Fruit fly (Drosophila melanogaster): ENCODE data around the gene BckdhA.

Gene BckdhA

dm6 chr3R:9583122-9583521 is 27.5 kb downstream of the BckdhA start, which contains the start of gene CG33654:
Gene CG33654, minus strand, starts transcription at chr3R:9583222.
- no peak for TF ChIP-seq insv (optimal IDR thresholded peaks at IDR 0.05)
- TF ChIP-seq ttk (optimal IDR thresholded peaks at IDR 0.05) = no peak
- TF ChIP-seq psq (optimal IDR thresholded peaks at IDR 0.05) = no peak
- no peak for TF ChIP-seq Myc (optimal IDR thresholded peaks at IDR 0.05)
- TF ChIP-seq Sin3A (optimal IDR thresholded peaks at IDR 0.05) = no peak
- no peak for TF ChIP-seq h (optimal IDR thresholded peaks at IDR 0.05)

dm6 chr3R:9586663-9587248 is 31.2 kb downstream of the BckdhA start, which contains the start of gene P58IPK:
Gene P58IPK, plus strand, starts transcription at chr3R:9586942.
- TF ChIP-seq Sin3A (optimal IDR thresholded peaks at IDR 0.05) = no peak
- TF ChIP-seq Myc (optimal IDR thresholded peaks at IDR 0.05) = no peak
- no peak for TF ChIP-seq ttk (optimal IDR thresholded peaks at IDR 0.05)

DNA sequence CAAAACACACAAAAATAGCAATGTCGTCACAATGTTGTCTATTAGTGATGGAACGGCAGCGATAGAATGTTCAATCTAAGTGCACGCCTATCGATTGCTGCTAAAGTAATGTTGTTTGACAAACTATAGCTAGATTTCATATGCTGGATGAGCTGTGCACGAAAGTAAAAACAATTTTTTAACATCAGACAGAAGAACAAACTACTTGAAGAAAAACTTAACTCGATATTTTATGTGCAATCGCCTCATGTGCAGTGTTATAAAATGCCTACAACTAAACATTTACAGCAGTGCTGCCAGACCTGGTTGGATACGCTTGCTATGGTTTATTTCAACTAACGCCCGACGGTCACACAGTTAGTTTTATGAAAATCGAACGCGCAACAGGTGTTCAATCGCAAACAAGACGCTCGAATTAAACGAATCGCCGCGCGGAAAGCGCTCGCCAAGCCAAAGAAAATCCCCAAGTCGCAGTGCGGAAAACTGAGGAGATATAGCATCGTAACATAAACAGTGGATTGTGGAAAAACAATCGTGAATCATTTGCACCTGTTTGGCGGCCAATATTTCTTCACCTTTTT is 35.5 kb downstream of the BckdhA start, which contains the start of the genes bocks and CG8312:
bocks (minus strand) TSS at position 51 of the 581 bp plus-strand sequence.
CG8312 (plus strand) TSS at position 358 of the 581 bp plus-strand sequence.
- TF ChIP-seq ttk (optimal IDR thresholded peaks at IDR 0.05) = no peak
- TF ChIP-seq Sin3A (optimal IDR thresholded peaks at IDR 0.05) = no peak
- no peak for TF ChIP-seq h (optimal IDR thresholded peaks at IDR 0.05)
- TF ChIP-seq Myc (optimal IDR thresholded peaks at IDR 0.05) = no peak
- no peak for TF ChIP-seq psq (optimal IDR thresholded peaks at IDR 0.05)
- TF ChIP-seq insv (optimal IDR thresholded peaks at IDR 0.05) = no peak

dm6 chr3R:9591769-9592388 is 36.3 kb downstream of the BckdhA start:
- no peak for TF ChIP-seq insv (optimal IDR thresholded peaks at IDR 0.05)
- TF ChIP-seq Sin3A (optimal IDR thresholded peaks at IDR 0.05) = no peak
- no peak for TF ChIP-seq Myc (optimal IDR thresholded peaks at IDR 0.05)
- TF ChIP-seq h (optimal IDR thresholded peaks at IDR 0.05) = no peak
- no peak for TF ChIP-seq ttk (optimal IDR thresholded peaks at IDR 0.05)
- no peak for TF ChIP-seq psq (optimal IDR thresholded peaks at IDR 0.05)

dm6 chr3R:9593408-9594250 is 38.0 kb downstream of the BckdhA start:
- TF ChIP-seq Myc (optimal IDR thresholded peaks at IDR 0.05) (no peak), h (optimal IDR thresholded peaks at IDR 0.05) (no peak), ttk (optimal IDR thresholded peaks at IDR 0.05) (no peak), insv (optimal IDR thresholded peaks at IDR 0.05) (no peak), psq (optimal IDR thresholded peaks at IDR 0.05) (no peak), Sin3A (optimal IDR thresholded peaks at IDR 0.05) (no peak)

DNA sequence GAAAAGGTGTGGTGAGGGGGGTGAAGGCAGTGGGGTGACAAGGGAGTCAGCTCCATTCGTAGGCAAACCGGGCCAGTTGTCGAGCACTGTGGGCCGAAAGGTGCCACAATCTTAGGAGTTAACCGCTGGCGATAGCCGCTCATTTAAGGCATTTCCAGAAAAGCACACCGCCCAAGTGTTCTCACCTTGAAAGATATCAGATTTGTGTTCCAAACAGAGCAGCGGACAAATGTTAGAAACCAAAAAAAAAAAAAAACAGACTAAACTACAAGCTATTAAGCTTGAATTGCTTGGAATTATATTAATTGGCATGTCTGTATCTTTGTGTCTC is 38.6 kb downstream of the BckdhA start:
- TF ChIP-seq h (optimal IDR thresholded peaks at IDR 0.05) = no peak
- no peak for TF ChIP-seq Myc (optimal IDR thresholded peaks at IDR 0.05)
- TF ChIP-seq insv (optimal IDR thresholded peaks at IDR 0.05) = no peak
- no peak for TF ChIP-seq Sin3A (optimal IDR thresholded peaks at IDR 0.05)
- no peak for TF ChIP-seq psq (optimal IDR thresholded peaks at IDR 0.05)

dm6 chr3R:9594839-9595238 is 39.3 kb downstream of the BckdhA start:
- TF ChIP-seq h (optimal IDR thresholded peaks at IDR 0.05) (no peak), Sin3A (optimal IDR thresholded peaks at IDR 0.05) (no peak), Myc (optimal IDR thresholded peaks at IDR 0.05) (no peak), ttk (optimal IDR thresholded peaks at IDR 0.05) (no peak), psq (optimal IDR thresholded peaks at IDR 0.05) (no peak), insv (optimal IDR thresholded peaks at IDR 0.05) (no peak)

DNA sequence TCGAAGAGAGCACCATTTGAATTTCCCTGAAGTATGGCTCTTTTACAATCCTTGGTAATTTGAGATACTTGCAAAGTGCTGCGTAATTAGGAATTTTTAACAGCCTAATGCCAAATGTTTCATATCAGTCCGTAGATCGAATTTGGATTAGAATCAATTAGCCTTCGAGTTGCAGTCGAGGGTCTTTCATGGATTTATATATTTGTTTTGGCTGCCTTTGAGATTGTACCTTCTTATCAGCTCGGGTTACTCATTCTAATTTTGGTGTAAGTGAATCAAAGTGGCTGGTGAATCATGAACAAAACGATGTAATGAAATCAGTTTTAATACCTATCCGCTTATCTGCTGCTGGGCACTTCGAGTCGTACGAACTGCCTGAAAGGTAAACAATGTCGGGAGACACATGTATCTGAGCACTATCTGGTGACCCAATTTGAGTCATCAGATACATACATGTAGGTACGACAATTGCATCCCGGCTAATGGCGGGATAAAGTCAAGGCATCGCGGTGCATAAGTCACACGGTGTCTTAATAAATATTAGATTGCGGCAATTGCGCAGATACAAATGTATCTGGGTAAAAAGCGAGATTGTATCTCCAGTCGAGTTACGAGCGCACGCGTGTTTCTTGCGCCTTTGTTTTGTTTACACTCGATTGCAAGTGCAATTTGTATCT is 40.2 kb downstream of the BckdhA start:
- no peak for TF ChIP-seq Sin3A (optimal IDR thresholded peaks at IDR 0.05)
- TF ChIP-seq psq (optimal IDR thresholded peaks at IDR 0.05) = no peak
- no peak for TF ChIP-seq Myc (optimal IDR thresholded peaks at IDR 0.05)
- TF ChIP-seq insv (optimal IDR thresholded peaks at IDR 0.05) = no peak
- TF ChIP-seq ttk (optimal IDR thresholded peaks at IDR 0.05) = no peak
- no peak for TF ChIP-seq h (optimal IDR thresholded peaks at IDR 0.05)

dm6 chr3R:9596615-9597014 is 41.0 kb downstream of the BckdhA start:
- TF ChIP-seq h (optimal IDR thresholded peaks at IDR 0.05) (no peak), insv (optimal IDR thresholded peaks at IDR 0.05) (no peak), psq (optimal IDR thresholded peaks at IDR 0.05) (no peak), Sin3A (optimal IDR thresholded peaks at IDR 0.05) (no peak), Myc (optimal IDR thresholded peaks at IDR 0.05) (no peak), ttk (optimal IDR thresholded peaks at IDR 0.05) (no peak)

DNA sequence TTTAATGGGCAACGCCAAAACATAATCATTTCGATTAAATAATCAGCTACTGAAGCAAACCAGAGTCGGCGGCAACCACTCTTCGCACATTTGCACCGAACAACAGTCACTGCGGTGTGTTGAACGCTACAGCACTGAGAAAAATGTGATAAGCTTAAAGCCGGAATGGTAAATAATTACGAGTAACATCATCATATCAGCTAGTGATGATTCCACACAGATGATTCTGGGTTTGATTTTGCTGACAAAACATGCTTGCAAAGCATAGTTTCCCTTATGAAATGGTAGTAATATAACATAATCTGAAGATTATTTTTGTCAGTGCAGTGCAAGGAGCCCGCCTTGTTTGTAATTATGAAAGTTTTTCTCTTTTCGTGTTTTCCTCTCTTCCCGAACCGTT is 42.5 kb downstream of the BckdhA start:
- TF ChIP-seq psq (optimal IDR thresholded peaks at IDR 0.05) = no peak
- TF ChIP-seq Myc (optimal IDR thresholded peaks at IDR 0.05) = no peak
- no peak for TF ChIP-seq Sin3A (optimal IDR thresholded peaks at IDR 0.05)
- no peak for TF ChIP-seq insv (optimal IDR thresholded peaks at IDR 0.05)
- TF ChIP-seq h (optimal IDR thresholded peaks at IDR 0.05) = no peak
- no peak for TF ChIP-seq ttk (optimal IDR thresholded peaks at IDR 0.05)

DNA sequence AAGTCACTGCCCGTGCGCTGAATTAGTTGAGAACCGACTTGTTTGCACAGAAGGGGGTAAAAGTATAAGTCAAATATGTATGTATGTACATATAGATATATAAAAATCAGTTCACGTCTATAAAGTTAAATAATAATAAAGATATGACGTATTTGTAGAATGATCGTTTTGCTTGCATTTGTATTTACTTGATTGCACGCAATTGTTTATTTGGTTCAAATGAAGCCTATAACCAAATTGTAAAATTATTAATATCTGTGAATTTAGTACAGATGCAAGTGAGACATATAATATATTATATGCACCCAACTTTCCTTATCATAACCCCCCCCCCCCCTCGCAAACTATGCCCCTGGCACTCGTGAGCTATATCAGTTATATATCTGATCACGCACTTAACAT is 45.0 kb downstream of the BckdhA start:
- TF ChIP-seq ttk (optimal IDR thresholded peaks at IDR 0.05) (no peak), Sin3A (optimal IDR thresholded peaks at IDR 0.05) (no peak), Myc (optimal IDR thresholded peaks at IDR 0.05) (no peak), h (optimal IDR thresholded peaks at IDR 0.05) (no peak), insv (optimal IDR thresholded peaks at IDR 0.05) (no peak), psq (optimal IDR thresholded peaks at IDR 0.05) (no peak)

Data from Kc167 (cell line).